Worm (Caenorhabditis elegans) whole organism, late embryonic: ENCODE results near the gene sru-24.
A peak's percentile ranks its signal among the peaks of the same experiment; 100 is the strongest.
"Not testable (repeated sequence)": the region's sequence is repeated elsewhere in the genome, so short reads cannot be mapped to it uniquely, and the experiment has no call there.

Experiments used
- F13H6.1 ChIP-seq: sonication (generic microtip); optimal IDR thresholded peaks from 2 replicates; lab custom pipeline; 2016; ENCODE audit warnings: missing genetic modification characterization, missing compliant biosample characterization
- K09A11.1 ChIP-seq: sonication (generic microtip); optimal IDR thresholded peaks from 2 replicates; lab custom pipeline; 2017; ENCODE audit warnings: antibody characterized with exemption, mild to moderate bottlenecking, missing genetic modification characterization, missing compliant biosample characterization; ENCODE audit not compliant: insufficient read depth
- T23F11.4 ChIP-seq: fragments of 200-800 bp; sonication (Bioruptor generic); optimal IDR thresholded peaks from 2 replicates; lab custom pipeline; 2018; ENCODE audit warnings: mild to moderate bottlenecking, missing genetic modification characterization, missing compliant biosample characterization
- Y22D7AL.16 ChIP-seq: sonication (generic microtip); optimal IDR thresholded peaks from 2 replicates; lab custom pipeline; 2016; ENCODE audit warnings: missing genetic modification characterization, missing compliant biosample characterization
- ceh-18 ChIP-seq: sonication (generic microtip); optimal IDR thresholded peaks from 2 replicates; lab custom pipeline; 2016; ENCODE audit warnings: missing genetic modification characterization, missing compliant biosample characterization
- ceh-2 ChIP-seq: sonication (generic microtip); optimal IDR thresholded peaks from 2 replicates; lab custom pipeline; 2016; ENCODE audit warnings: missing genotype, missing genetic modification characterization, missing compliant biosample characterization
- ceh-22 ChIP-seq: sonication (generic microtip); optimal IDR thresholded peaks from 2 replicates; lab custom pipeline; 2017; ENCODE audit warnings: missing biosample characterization, missing genetic modification characterization
- ceh-24 ChIP-seq: sonication (generic microtip); optimal IDR thresholded peaks from 2 replicates; lab custom pipeline; 2016; ENCODE audit warnings: mild to moderate bottlenecking, missing genetic modification characterization, missing compliant biosample characterization
- ceh-30 ChIP-seq: fragments of 150-350 bp; optimal IDR thresholded peaks from 2 replicates; lab custom pipeline; 2014; ENCODE audit warnings: missing biosample characterization, missing genetic modification characterization
- ceh-34 ChIP-seq: sonication (generic microtip); optimal IDR thresholded peaks from 2 replicates; lab custom pipeline; 2016; ENCODE audit warnings: mild to moderate bottlenecking, missing genetic modification characterization, missing compliant biosample characterization
- ceh-48 ChIP-seq: sonication (generic microtip); optimal IDR thresholded peaks from 2 replicates; lab custom pipeline; 2016; ENCODE audit warnings: missing genetic modification characterization, inconsistent platforms, missing compliant biosample characterization
- ceh-6 ChIP-seq: fragments of 200-800 bp; sonication (Bioruptor generic); optimal IDR thresholded peaks from 2 replicates; lab custom pipeline; 2018; ENCODE audit warnings: mild to moderate bottlenecking, missing genetic modification characterization, missing compliant biosample characterization
- ceh-9 ChIP-seq: sonication (generic microtip); optimal IDR thresholded peaks from 2 replicates; lab custom pipeline; 2016; ENCODE audit warnings: mild to moderate bottlenecking, missing genetic modification characterization, inconsistent platforms, missing compliant biosample characterization
- che-1 ChIP-seq: sonication (generic microtip); optimal IDR thresholded peaks from 2 replicates; lab custom pipeline; 2016; ENCODE audit warnings: mild to moderate bottlenecking, missing genetic modification characterization, missing compliant biosample characterization
- dve-1 ChIP-seq: sonication (generic microtip); optimal IDR thresholded peaks from 2 replicates; lab custom pipeline; 2017; ENCODE audit warnings: antibody characterized with exemption, mild to moderate bottlenecking, missing genetic modification characterization, missing compliant biosample characterization
- ets-4 ChIP-seq: sonication (generic microtip); optimal IDR thresholded peaks from 2 replicates; lab custom pipeline; 2016; ENCODE audit warnings: missing genetic modification characterization, missing compliant biosample characterization
- eyg-1 ChIP-seq: sonication (generic microtip); optimal IDR thresholded peaks from 2 replicates; lab custom pipeline; 2016; ENCODE audit warnings: missing genotype, missing genetic modification characterization, missing compliant biosample characterization
- fkh-10 ChIP-seq: fragments of 150-350 bp; optimal IDR thresholded peaks from 2 replicates; lab custom pipeline; 2014; ENCODE audit warnings: missing biosample characterization, missing genetic modification reagents, missing genetic modification characterization
- hlh-30 ChIP-seq: sonication (generic microtip); optimal IDR thresholded peaks from 2 replicates; lab custom pipeline; 2017; ENCODE audit warnings: antibody characterized with exemption, missing genetic modification characterization, missing compliant biosample characterization; ENCODE audit not compliant: insufficient read depth
- hlh-6 ChIP-seq: sonication (generic microtip); optimal IDR thresholded peaks from 2 replicates; lab custom pipeline; 2016; ENCODE audit warnings: missing genotype, missing genetic modification characterization, missing compliant biosample characterization
- lin-11 ChIP-seq: fragments of 200-800 bp; sonication (Bioruptor generic); optimal IDR thresholded peaks from 2 replicates; lab custom pipeline; 2018; ENCODE audit warnings: mild to moderate bottlenecking, missing genetic modification characterization, missing compliant biosample characterization
- madf-2 ChIP-seq: sonication (generic microtip); optimal IDR thresholded peaks from 2 replicates; lab custom pipeline; 2017; ENCODE audit warnings: missing genetic modification characterization, missing compliant biosample characterization
- nhr-11 ChIP-seq: fragments of 150-350 bp; optimal IDR thresholded peaks from 2 replicates; lab custom pipeline; 2014; ENCODE audit warnings: missing biosample characterization, missing genetic modification characterization
- nhr-232 ChIP-seq: sonication (generic microtip); optimal IDR thresholded peaks from 2 replicates; lab custom pipeline; 2016; ENCODE audit warnings: missing genetic modification characterization, missing compliant biosample characterization
- odd-2 ChIP-seq: sonication (generic microtip); optimal IDR thresholded peaks from 2 replicates; lab custom pipeline; 2017; ENCODE audit warnings: antibody characterized with exemption, mild to moderate bottlenecking, missing genetic modification characterization, missing compliant biosample characterization
- pag-3 ChIP-seq: sonication (generic microtip); optimal IDR thresholded peaks from 2 replicates; lab custom pipeline; 2016; ENCODE audit warnings: missing compliant biosample characterization, missing genetic modification characterization, borderline replicate concordance
- pat-9 ChIP-seq: fragments of 200-800 bp; sonication (Bioruptor generic); optimal IDR thresholded peaks from 2 replicates; lab custom pipeline; 2018; ENCODE audit warnings: mild to moderate bottlenecking, missing genetic modification characterization, moderate library complexity, missing compliant biosample characterization
- pax-1 ChIP-seq: fragments of 150-350 bp; optimal IDR thresholded peaks from 2 replicates; lab custom pipeline; 2014; ENCODE audit warnings: missing biosample characterization, missing genetic modification characterization
- pha-2 ChIP-seq: sonication (generic microtip); optimal IDR thresholded peaks from 2 replicates; lab custom pipeline; 2017; ENCODE audit warnings: mild to moderate bottlenecking, missing genetic modification characterization, missing compliant biosample characterization
- pha-4 ChIP-seq: fragments of 150-350 bp; optimal IDR thresholded peaks from 2 replicates; lab custom pipeline; 2018; ENCODE audit warnings: missing biosample characterization, missing genetic modification reagents, missing genetic modification characterization
- pqm-1 ChIP-seq: sonication (generic microtip); optimal IDR thresholded peaks from 2 replicates; lab custom pipeline; 2016; ENCODE audit warnings: missing genetic modification characterization, missing compliant biosample characterization
- ref-2 ChIP-seq: sonication (generic microtip); optimal IDR thresholded peaks from 2 replicates; lab custom pipeline; 2016; ENCODE audit warnings: missing genetic modification characterization, missing compliant biosample characterization
- syd-9 ChIP-seq: sonication (generic microtip); optimal IDR thresholded peaks from 2 replicates; lab custom pipeline; 2016; ENCODE audit warnings: mild to moderate bottlenecking, missing genetic modification characterization, moderate library complexity, missing compliant biosample characterization
- ttx-3 ChIP-seq: sonication (generic microtip); optimal IDR thresholded peaks from 2 replicates; lab custom pipeline; 2016; ENCODE audit warnings: missing genetic modification reagents, missing genetic modification characterization, missing compliant biosample characterization
- unc-3 ChIP-seq, 2 experiments: fragments of 200-800 bp in 1 of 2; sonication (Bioruptor generic) in 1 of 2; sonication (generic microtip) in 1 of 2; conservative IDR thresholded peaks in 1 of 2; optimal IDR thresholded peaks in 1 of 2; 2 replicates each; pipeline versions ENCODE4 v1.3.6 to Lab custom; 2016 to 2022; ENCODE audit warnings: missing compliant biosample characterization in 2 of 2, missing genetic modification characterization in 2 of 2, missing genetic modification reagents in 1 of 2
- unc-42 ChIP-seq: sonication (generic microtip); optimal IDR thresholded peaks from 2 replicates; lab custom pipeline; 2016; ENCODE audit warnings: missing genotype, missing genetic modification characterization, missing compliant biosample characterization
- unc-86 ChIP-seq: sonication (generic microtip); optimal IDR thresholded peaks from 2 replicates; lab custom pipeline; 2016; ENCODE audit warnings: missing genetic modification characterization, missing compliant biosample characterization
- zip-5 ChIP-seq: sonication (generic microtip); optimal IDR thresholded peaks from 2 replicates; lab custom pipeline; 2016; ENCODE audit warnings: missing genetic modification characterization, missing compliant biosample characterization

Gene sru-24

ce11 chrV:676090-676489, 4.8 kb upstream of the sru-24 start:
- TF ChIP-seq eyg-1 (tag; lab: Kevin White, UChicago) (no peak), T23F11.4 (no peak), odd-2 (no peak), pat-9 (no peak), ref-2 (tag; lab: Kevin White, UChicago) (no peak), hlh-6 (tag; lab: Kevin White, UChicago) (no peak), pha-4 (tag; lab: Kevin White, UChicago) (no peak), ceh-24 (no peak), hlh-30 (tag; lab: Kevin White, UChicago) (no peak), pqm-1 (no peak), ets-4 (tag; lab: Kevin White, UChicago) (no peak), K09A11.1 (tag; lab: Kevin White, UChicago) (no peak), Y22D7AL.16 (tag; lab: Kevin White, UChicago) (no peak)

ce11 chrV:674213-674612, 3.0 kb upstream of the sru-24 start, which contains the start of gene sru-25:
Gene sru-25 (minus strand): TSS chrV:674313.
- TF ChIP-seq syd-9 (tag; lab: Kevin White, UChicago) (no peak), ceh-34 (tag; lab: Kevin White, UChicago) (no peak), ceh-18 (no peak)

- no peak for TF ChIP-seq dve-1 (tag; lab: Kevin White, UChicago)
- no peak for TF ChIP-seq ceh-48 (tag; lab: Kevin White, UChicago)
- no peak for TF ChIP-seq hlh-30 (tag; lab: Kevin White, UChicago)
- no peak for TF ChIP-seq pha-2
- no peak for TF ChIP-seq ttx-3
- no peak for TF ChIP-seq unc-42 (tag; lab: Kevin White, UChicago)
These were observed 3.8 kb downstream of the sru-24 start, which contains the start of gene nhr-180 for ce11 chrV:667459-667858. Gene nhr-180 (minus strand): TSS chrV:667510.

DNA sequence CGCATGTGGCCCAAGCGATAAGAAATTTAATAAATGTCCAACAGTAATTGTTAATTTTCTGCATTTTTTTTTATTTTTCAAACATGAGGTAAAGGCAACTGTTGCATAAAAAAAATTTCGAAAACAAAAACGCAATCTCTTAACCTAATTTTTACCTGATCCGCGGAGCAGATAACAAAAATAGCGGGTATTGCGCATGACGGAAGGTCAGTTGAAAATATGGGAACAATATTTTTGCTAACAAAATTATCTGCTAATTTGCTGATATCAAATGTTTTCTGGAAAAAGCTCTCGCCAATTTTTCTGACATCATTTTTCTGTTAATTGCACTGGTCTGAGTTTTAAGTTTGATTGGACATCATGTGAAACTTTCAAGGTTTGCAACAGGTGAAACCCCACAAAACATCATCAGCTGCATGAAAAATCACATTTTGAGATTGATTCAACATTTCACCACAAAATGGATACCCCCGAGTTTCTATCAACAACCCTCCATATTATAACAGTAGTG, 6.8 kb downstream of the sru-24 start, which contains the start of the genes F31F4.11 and srh-266:
Gene F31F4.11, minus strand, starts transcription at position 101 of the 511 bp plus-strand sequence.
Gene srh-266, plus strand, starts transcription at position 461 of the 511 bp plus-strand sequence.
- no peak for TF ChIP-seq zip-5 (tag; lab: Kevin White, UChicago)

DNA sequence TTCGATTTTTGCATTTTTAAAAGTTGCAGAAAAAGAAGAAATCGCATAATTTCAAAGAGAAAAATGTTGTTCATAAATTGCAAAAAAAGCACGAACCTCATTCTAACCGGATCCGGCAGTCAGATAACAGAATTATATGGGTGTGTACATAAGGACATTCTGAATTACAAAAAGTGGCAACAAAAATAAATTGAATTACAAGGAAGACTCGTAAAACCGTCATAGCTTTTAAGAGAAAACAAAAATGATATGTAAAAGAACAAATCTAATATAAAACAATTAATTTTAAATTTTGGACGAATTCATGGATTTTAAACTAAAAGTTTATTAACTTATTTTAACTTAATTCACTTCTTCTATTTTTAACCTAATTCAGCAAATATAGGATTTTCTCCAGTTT, 11.0 kb downstream of the sru-24 start, which contains the start of gene F31F4.17:
Gene F31F4.17, minus strand, starts transcription at position 101 of the 400 bp plus-strand sequence.
- TF ChIP-seq ceh-48 (tag; lab: Kevin White, UChicago) (no peak), ceh-6 (GFP tag; lab: Kevin White, UChicago) (no peak), unc-3 (GFP tag; conservative IDR thresholded peaks at IDR 0.05; lab: Robert Waterston, UW) (no peak), unc-3 (tag; optimal IDR thresholded peaks at IDR 0.05; lab: Kevin White, UChicago) (no peak)

ce11 chrV:658140-658539, 13.1 kb downstream of the sru-24 start:
- 0 out of 2 replicates have a peak, but pooled peaks have one; percentile 49 for TF ChIP-seq unc-3 (GFP tag; conservative IDR thresholded peaks at IDR 0.05; lab: Robert Waterston, UW)
- not testable (repeated sequence) for TF ChIP-seq unc-3 (tag; optimal IDR thresholded peaks at IDR 0.05; lab: Kevin White, UChicago)

ce11 chrV:657678-658077, 13.6 kb downstream of the sru-24 start, which contains the start of gene srh-246:
Gene srh-246 (minus strand): TSS chrV:657778.
- TF ChIP-seq nhr-11 (tag; lab: Kevin White, UChicago) (no peak), eyg-1 (tag; lab: Kevin White, UChicago) (no peak), ceh-2 (tag; lab: Kevin White, UChicago) (no peak), pag-3 (tag; lab: Kevin White, UChicago) (no peak), ceh-30 (tag; lab: Kevin White, UChicago) (no peak), unc-86 (tag; lab: Kevin White, UChicago) (no peak), nhr-232 (no peak), unc-3 (GFP tag; conservative IDR thresholded peaks at IDR 0.05; lab: Robert Waterston, UW) (no peak), unc-3 (tag; optimal IDR thresholded peaks at IDR 0.05; lab: Kevin White, UChicago) (no peak), ttx-3 (no peak), K09A11.1 (tag; lab: Kevin White, UChicago) (no peak), T23F11.4 (no peak), hlh-30 (tag; lab: Kevin White, UChicago) (no peak), ceh-22 (tag; lab: Kevin White, UChicago) (no peak), madf-2 (tag; lab: Kevin White, UChicago) (no peak), ceh-9 (no peak), lin-11 (tag; lab: Kevin White, UChicago) (no peak), F13H6.1 (tag; lab: Kevin White, UChicago) (no peak), fkh-10 (GFP tag; lab: Kevin White, UChicago) (no peak), che-1 (tag; lab: Kevin White, UChicago) (no peak), pax-1 (tag; lab: Kevin White, UChicago) (no peak)
